Worm (Caenorhabditis elegans) whole organism, mixed stage, embryonic: ENCODE results near the gene cpt-6.

Experiments used
- ces-1 ChIP-seq: fragments of 150-350 bp; optimal IDR thresholded peaks from 2 replicates; lab custom pipeline; 2014; ENCODE audit warnings: missing biosample characterization, missing genetic modification reagents, missing genetic modification characterization
- elt-3 ChIP-seq: fragments of 150-350 bp; optimal IDR thresholded peaks from 2 replicates; lab custom pipeline; 2014; ENCODE audit warnings: missing biosample characterization, missing genetic modification characterization
- lin-13 ChIP-seq: fragments of 150-350 bp; optimal IDR thresholded peaks from 2 replicates; lab custom pipeline; 2014; ENCODE audit warnings: missing biosample characterization, missing genetic modification characterization
- lsy-2 ChIP-seq: fragments of 150-350 bp; optimal IDR thresholded peaks from 2 replicates; lab custom pipeline; 2014; ENCODE audit warnings: missing biosample characterization, missing genetic modification characterization
- mep-1 ChIP-seq: fragments of 150-350 bp; optimal IDR thresholded peaks from 2 replicates; lab custom pipeline; 2017; ENCODE audit warnings: missing biosample characterization, missing genetic modification reagents, missing genetic modification characterization, inconsistent platforms
- mls-2 ChIP-seq: sonication (generic microtip); optimal IDR thresholded peaks from 2 replicates; lab custom pipeline; 2016; ENCODE audit warnings: mild to moderate bottlenecking, missing genetic modification characterization, moderate library complexity, missing compliant biosample characterization
- nhr-12 ChIP-seq: fragments of 150-350 bp; optimal IDR thresholded peaks from 2 replicates; lab custom pipeline; 2014; ENCODE audit warnings: missing biosample characterization, missing genetic modification characterization
- nhr-237 ChIP-seq: fragments of 150-350 bp; optimal IDR thresholded peaks from 2 replicates; lab custom pipeline; 2014; ENCODE audit warnings: missing biosample characterization, missing genetic modification characterization
- nhr-76 ChIP-seq: sonication (generic microtip); optimal IDR thresholded peaks from 2 replicates; lab custom pipeline; 2017; ENCODE audit warnings: missing biosample characterization, missing genetic modification characterization
- snpc-4 ChIP-seq: fragments of 150-350 bp; optimal IDR thresholded peaks from 2 replicates; lab custom pipeline; 2014; ENCODE audit warnings: missing biosample characterization, missing genetic modification characterization
- sptf-1 ChIP-seq: sonication (generic microtip); optimal IDR thresholded peaks from 2 replicates; lab custom pipeline; 2017; ENCODE audit warnings: mild to moderate bottlenecking, missing genetic modification characterization, moderate library complexity, missing compliant biosample characterization
- unc-62 ChIP-seq: fragments of 150-350 bp; optimal IDR thresholded peaks from 2 replicates; lab custom pipeline; 2014; ENCODE audit warnings: missing biosample characterization, missing genetic modification reagents, missing genetic modification characterization
- ztf-11 ChIP-seq: fragments of 150-350 bp; optimal IDR thresholded peaks from 2 replicates; lab custom pipeline; 2014; ENCODE audit warnings: missing biosample characterization, missing genetic modification characterization

DNA sequence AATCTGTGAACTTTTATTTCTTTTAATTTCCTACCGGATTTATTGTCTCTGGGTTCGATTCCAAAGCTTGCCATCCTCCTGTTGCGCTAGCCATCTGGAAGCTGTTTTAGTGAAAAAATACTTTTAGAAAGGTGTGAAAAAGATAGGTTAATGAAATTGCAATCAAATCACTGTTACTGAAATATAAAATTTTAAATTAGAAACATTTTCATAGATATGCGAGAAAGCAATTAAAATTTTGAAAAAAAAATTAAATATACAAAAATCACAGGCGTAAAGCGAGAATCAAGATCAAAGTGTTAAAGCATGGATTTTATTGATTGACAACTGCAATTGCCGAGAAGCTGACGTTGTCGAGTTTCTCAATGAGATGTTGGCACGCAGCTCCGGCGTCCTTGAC, 16.0 kb upstream of the cpt-6 start, which contains the start of gene ubh-2:
- TF ChIP-seq ces-1 (no peak), ztf-11 (tag; lab: Kevin White, UChicago) (no peak), snpc-4 (tag; lab: Kevin White, UChicago) (no peak), lsy-2 (tag; lab: Kevin White, UChicago) (no peak), nhr-12 (tag; lab: Kevin White, UChicago) (no peak), lin-13 (tag; lab: Kevin White, UChicago) (no peak), sptf-1 (tag; lab: Kevin White, UChicago) (no peak), nhr-76 (no peak), unc-62 (GFP tag; lab: Kevin White, UChicago) (no peak), elt-3 (tag; lab: Kevin White, UChicago) (no peak), mls-2 (tag; lab: Kevin White, UChicago) (no peak), nhr-237 (tag; lab: Kevin White, UChicago) (no peak), mep-1 (tag; lab: Kevin White, UChicago) (no peak)
